Fruit fly (Drosophila melanogaster): ENCODE measurements around the gene LManIII.

Gene LManIII

dm6 chr2L:8738253-8738665 is 30.3 kb downstream of the LManIII start (continued):
- TF ChIP-seq CG15073 (GFP tag; optimal IDR thresholded peaks at IDR 0.05), result no peak
- TF ChIP-seq CHES-1-like (GFP tag; optimal IDR thresholded peaks at IDR 0.05), result no peak
- no peak for TF ChIP-seq dimm (GFP tag; IDR thresholded peaks at IDR 0.05)
- TF ChIP-seq Spps (tag; optimal IDR thresholded peaks at IDR 0.05), result no peak
- no peak for TF ChIP-seq Oaz (GFP tag; IDR thresholded peaks at IDR 0.05)
- TF ChIP-seq CG13424 (tag; optimal IDR thresholded peaks at IDR 0.05), result peak; percentile 33
- no peak for TF ChIP-seq CG6765 (GFP tag; optimal IDR thresholded peaks at IDR 0.05)
- peak; percentile 89 for TF ChIP-seq lab (GFP tag; optimal IDR thresholded peaks at IDR 0.05)
- TF ChIP-seq zfh1 (GFP tag; IDR thresholded peaks at IDR 0.05), result 0 out of 3 replicates have a peak, but pooled peaks have one; percentile 18
- TF ChIP-seq CG2129 (GFP tag; IDR thresholded peaks at IDR 0.05; ENCODE audit: partially characterized antibody), result no peak
- no peak for TF ChIP-seq sim (GFP tag; IDR thresholded peaks at IDR 0.05)
- TF ChIP-seq MTF-1 (GFP tag; optimal IDR thresholded peaks at IDR 0.05; ENCODE audit: borderline replicate concordance), result no peak
- TF ChIP-seq CG10147 (GFP tag; optimal IDR thresholded peaks at IDR 0.05), result peak; percentile 25
- no peak for TF ChIP-seq zen (tag; optimal IDR thresholded peaks at IDR 0.05)
- TF ChIP-seq CG2120 (GFP tag; optimal IDR thresholded peaks at IDR 0.05), result peak; percentile 78
- no peak for TF ChIP-seq CG8359 (GFP tag; optimal IDR thresholded peaks at IDR 0.05; ENCODE audit: borderline replicate concordance)
- no peak for TF ChIP-seq disco-r (GFP tag; optimal IDR thresholded peaks at IDR 0.05)
- no peak; the same call in 1 of the 2 replicates for TF ChIP-seq CG13287 (GFP tag; IDR thresholded peaks at IDR 0.05; ENCODE audit: partially characterized antibody)
- no peak for TF ChIP-seq kni (GFP tag; optimal IDR thresholded peaks at IDR 0.05)
- TF ChIP-seq pan (optimal IDR thresholded peaks at IDR 0.05), result no peak
- peak in 1 of 2 experiments; percentile 63 for TF ChIP-seq pan (GFP tag; optimal IDR thresholded peaks at IDR 0.05 in 1 of 2, IDR thresholded peaks at IDR 0.05 in 1 of 2)
- TF ChIP-seq CG1233 (GFP tag; optimal IDR thresholded peaks at IDR 0.05), result no peak
- TF ChIP-seq CG15269 (tag; optimal IDR thresholded peaks at IDR 0.05), result peak; percentile 39
- TF ChIP-seq HLH4C (GFP tag; IDR thresholded peaks at IDR 0.05; ENCODE audit: partially characterized antibody), result no peak; the same call in 2 of the 3 replicates
- TF ChIP-seq HLHmδ (GFP tag; optimal IDR thresholded peaks at IDR 0.05), result no peak
- no peak for TF ChIP-seq tin (GFP tag; optimal IDR thresholded peaks at IDR 0.05)
- TF ChIP-seq sima (GFP tag; optimal IDR thresholded peaks at IDR 0.05), result no peak
- peak; percentile 29; the same call in 1 of the 3 replicates for TF ChIP-seq CG14050 (GFP tag; IDR thresholded peaks at IDR 0.05)
- peak; percentile 46 for TF ChIP-seq Fer3 (tag; optimal IDR thresholded peaks at IDR 0.05)
- TF ChIP-seq grau (tag; optimal IDR thresholded peaks at IDR 0.05), result peak; percentile 50
- TF ChIP-seq vnd (GFP tag; IDR thresholded peaks at IDR 0.05; ENCODE audit: partially characterized antibody), result no peak
- TF ChIP-seq hkb (optimal IDR thresholded peaks at IDR 0.05), result no peak
- TF ChIP-seq hkb (GFP tag; IDR thresholded peaks at IDR 0.05), result peak; percentile 26; the same call in 1 of the 2 replicates
- TF ChIP-seq gt (GFP tag; IDR thresholded peaks at IDR 0.05), result no peak
- TF ChIP-seq CG13775 (GFP tag; optimal IDR thresholded peaks at IDR 0.05), result peak; percentile 29
- TF ChIP-seq z (GFP tag; IDR thresholded peaks at IDR 0.05), result no peak
- TF ChIP-seq Bteb2 (GFP tag; optimal IDR thresholded peaks at IDR 0.05), result no peak
- no peak for TF ChIP-seq Hr39 (optimal IDR thresholded peaks at IDR 0.05)
- peak; percentile 2 for TF ChIP-seq chn (GFP tag; optimal IDR thresholded peaks at IDR 0.05)
- TF ChIP-seq CG17385 (GFP tag; optimal IDR thresholded peaks at IDR 0.05), result peak; percentile 33
- no peak for TF ChIP-seq Lpt (GFP tag; optimal IDR thresholded peaks at IDR 0.05)
- TF ChIP-seq knrl (GFP tag; IDR thresholded peaks at IDR 0.05; ENCODE audit: partially characterized antibody), result no peak
- 0 out of 2 replicates have a peak, but pooled peaks have one; percentile 19 for TF ChIP-seq ap (GFP tag; IDR thresholded peaks at IDR 0.05)
- no peak for TF ChIP-seq ttk (GFP tag; IDR thresholded peaks at IDR 0.05)
- no peak for TF ChIP-seq en (GFP tag; optimal IDR thresholded peaks at IDR 0.05)
- no peak for TF ChIP-seq jigr1 (GFP tag; IDR thresholded peaks at IDR 0.05)
- TF ChIP-seq wdn (GFP tag; IDR thresholded peaks at IDR 0.05), result 0 out of 2 replicates have a peak, but pooled peaks have one; percentile 38
- TF ChIP-seq luna (GFP tag; optimal IDR thresholded peaks at IDR 0.05), result no peak
- no peak for TF ChIP-seq Ets97D (GFP tag; optimal IDR thresholded peaks at IDR 0.05)
- TF ChIP-seq Atf3 (GFP tag; optimal IDR thresholded peaks at IDR 0.05), result no peak
- TF ChIP-seq Dek (tag; optimal IDR thresholded peaks at IDR 0.05), result peak; percentile 29
- TF ChIP-seq fd3F (GFP tag; optimal IDR thresholded peaks at IDR 0.05), result no peak

All from whole organism, embryonic.